Fruit fly (Drosophila melanogaster): ENCODE measurements around the gene CrebA.

DNA sequence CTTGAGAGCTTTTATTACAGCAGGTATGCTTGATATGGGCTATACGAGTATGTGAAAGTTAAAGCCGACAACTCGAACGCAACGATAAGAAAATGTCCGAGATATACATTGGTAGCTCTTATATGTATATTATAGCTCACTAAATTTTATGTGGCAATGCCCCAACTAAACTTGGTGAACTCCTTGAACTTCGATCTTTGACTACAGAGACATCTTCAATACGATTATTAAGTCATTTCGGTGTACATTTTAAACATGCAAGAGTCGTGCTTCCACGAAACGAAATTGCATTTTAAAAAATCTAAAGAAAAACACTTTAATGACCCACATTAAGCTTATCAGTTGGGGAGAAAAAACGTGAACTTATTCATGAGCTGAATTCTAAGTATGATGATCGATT is 1.4 kb downstream of the CrebA start:
- TF ChIP-seq CG1620 (GFP tag; optimal IDR thresholded peaks at IDR 0.05) (no peak), pad (GFP tag; optimal IDR thresholded peaks at IDR 0.05) (no peak), CG14711 (tag; optimal IDR thresholded peaks at IDR 0.05) (no peak), CG7101 (tag; optimal IDR thresholded peaks at IDR 0.05) (no peak), kay (GFP tag; ENCODE audit: borderline replicate concordance) (peak; percentile 38), CG12768 (GFP tag; optimal IDR thresholded peaks at IDR 0.05) (no peak), cnc (optimal IDR thresholded peaks at IDR 0.05) (no peak), cic (GFP tag; optimal IDR thresholded peaks at IDR 0.05) (no peak), CG11617 (GFP tag; optimal IDR thresholded peaks at IDR 0.05) (no peak)
